Worm (Caenorhabditis elegans): Measurements from ENCODE around the gene F59A1.16.
A peak's percentile ranks its signal among the peaks of the same experiment; 100 is the strongest.

Gene F59A1.16

DNA sequence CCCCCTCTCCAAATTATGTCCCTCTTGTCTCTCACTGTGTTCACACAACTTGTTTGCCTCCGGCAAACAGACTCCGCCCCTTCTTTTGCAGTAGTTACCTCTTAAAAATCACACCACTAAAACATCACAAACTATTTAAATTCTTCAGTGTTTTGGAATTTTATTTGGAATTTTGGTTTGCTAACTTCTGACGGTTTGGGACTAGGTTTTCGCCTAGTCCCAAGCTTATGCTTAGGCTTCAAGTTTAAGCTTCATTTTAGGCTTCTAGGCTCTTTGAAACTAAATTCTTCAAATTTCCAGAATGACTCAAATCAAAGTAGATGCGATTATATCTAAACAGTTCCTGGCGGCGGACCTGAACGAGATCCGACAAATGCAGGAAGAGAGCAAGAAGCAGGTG lies 39.9 kb upstream of the F59A1.16 start, which contains the start of gene fat-5:
Gene fat-5 (plus strand): TSS at position 301 of the 400 bp plus-strand sequence.
- TF ChIP-seq hmg-1.1 (GFP tag; IDR thresholded peaks at IDR 0.05) = no peak
- TF ChIP-seq aha-1 (tag) = peak; percentile 41

DNA sequence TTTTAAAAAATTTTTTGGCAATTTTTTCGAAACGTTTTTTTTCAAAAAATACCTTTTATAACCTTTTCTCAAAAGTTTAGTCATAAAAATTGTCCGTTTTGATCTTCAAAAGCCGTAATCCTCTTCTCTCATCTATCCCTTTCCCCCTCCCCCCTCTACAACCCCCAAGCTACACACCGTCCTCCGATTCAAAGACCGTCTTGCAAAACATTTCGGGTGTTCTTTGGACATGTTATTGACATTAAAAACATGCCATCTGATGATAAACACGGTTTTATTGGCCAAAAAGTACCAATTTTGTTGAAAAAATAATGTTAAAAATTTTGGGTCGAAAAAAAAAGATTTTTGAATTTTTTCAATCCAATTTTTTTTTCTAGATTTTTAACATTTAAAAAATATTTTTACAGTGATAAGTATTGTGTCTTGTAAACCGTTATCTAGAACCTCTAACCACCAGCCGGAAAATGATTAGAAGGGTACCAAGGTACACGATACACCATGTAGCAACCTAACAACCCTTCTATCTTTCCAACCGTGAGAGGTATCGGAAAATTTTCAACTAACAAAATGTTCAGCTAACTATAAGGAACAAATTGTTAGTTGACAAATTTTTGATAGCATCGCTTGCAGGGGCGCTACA lies 38.5 kb upstream of the F59A1.16 start:
- TF ChIP-seq fos-1 (tag; optimal IDR thresholded peaks at IDR 0.05) = no peak
- TF ChIP-seq aha-1 (tag) = no peak
- no peak for TF ChIP-seq mxl-3 (GFP tag; optimal IDR thresholded peaks at IDR 0.05)
- peak; percentile 3 for TF ChIP-seq nhr-11 (tag; optimal IDR thresholded peaks at IDR 0.05)
- no peak for TF ChIP-seq lsy-2 (tag; optimal IDR thresholded peaks at IDR 0.05)
- no peak for TF ChIP-seq jun-1 (tag; optimal IDR thresholded peaks at IDR 0.05)
- TF ChIP-seq daf-12 (tag; optimal IDR thresholded peaks at IDR 0.05) = no peak
- no peak for TF ChIP-seq ceh-44 (GFP tag; IDR thresholded peaks at IDR 0.05)
- peak; percentile 36 for TF ChIP-seq nhr-28 (tag; optimal IDR thresholded peaks at IDR 0.05)
- no peak for TF ChIP-seq madf-5 (GFP tag; IDR thresholded peaks at IDR 0.05)
- no peak for TF ChIP-seq attf-4 (tag; optimal IDR thresholded peaks at IDR 0.05)
- peak; percentile 29 for TF ChIP-seq hlh-11 (tag; optimal IDR thresholded peaks at IDR 0.05)
- no peak for TF ChIP-seq daf-16 (GFP tag; optimal IDR thresholded peaks at IDR 0.05)
- TF ChIP-seq daf-16 (tag; optimal IDR thresholded peaks at IDR 0.05) = peak; percentile 91
- TF ChIP-seq pha-4 (GFP tag; IDR thresholded peaks at IDR 0.05) = no peak
- TF ChIP-seq pha-4 (tag; optimal IDR thresholded peaks at IDR 0.05) = no peak

DNA sequence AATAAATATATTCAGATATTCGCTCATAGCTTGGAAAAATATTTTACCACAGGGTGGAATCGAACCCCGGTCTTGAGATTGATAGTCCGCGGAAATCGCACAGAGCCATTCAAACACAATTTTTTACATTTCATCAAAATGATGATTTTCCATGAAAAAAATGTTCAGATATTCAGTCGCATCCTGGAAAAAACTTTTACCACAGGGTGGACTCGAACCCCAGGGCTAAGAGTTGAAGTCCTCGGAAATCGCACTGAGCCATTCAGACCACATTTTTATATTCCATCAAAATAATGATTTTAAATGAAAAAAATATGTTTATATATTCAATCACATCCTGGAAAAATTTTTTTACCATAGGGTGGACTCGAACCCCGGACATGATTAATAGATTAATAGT lies 37.8 kb upstream of the F59A1.16 start:
- TF ChIP-seq lin-38 (GFP tag; IDR thresholded peaks at IDR 0.05) = 0 out of 2 replicates have a peak, but pooled peaks have one; percentile 22
- TF ChIP-seq zip-11 (GFP tag; IDR thresholded peaks at IDR 0.05) = no peak
- no peak for TF ChIP-seq ceh-82 (tag; optimal IDR thresholded peaks at IDR 0.05)

DNA sequence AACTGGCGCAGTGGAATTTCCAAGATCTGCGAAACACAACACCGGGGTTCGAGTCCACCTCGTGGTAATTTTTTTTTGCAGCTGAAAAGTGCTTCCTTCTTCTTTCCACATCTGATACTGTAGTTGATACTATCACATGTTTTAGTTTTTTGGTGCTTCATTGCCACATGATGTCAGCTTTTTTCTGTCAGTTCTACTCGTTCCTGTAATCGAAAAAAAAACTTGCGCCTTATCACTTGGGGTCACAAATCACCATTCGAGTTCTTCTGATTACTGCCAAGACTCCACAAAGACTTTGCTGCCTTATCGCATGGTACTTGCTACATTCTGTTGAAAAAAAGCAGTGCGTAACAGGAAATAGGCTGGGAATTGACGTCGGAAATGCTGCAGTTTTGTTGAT lies 37.0 kb upstream of the F59A1.16 start:
- no peak for TF ChIP-seq arid-1 (GFP tag; conservative IDR thresholded peaks at IDR 0.05)
- no peak for TF ChIP-seq egl-27 (tag; optimal IDR thresholded peaks at IDR 0.05)
- peak; percentile 90 for TF ChIP-seq nhr-28 (tag; optimal IDR thresholded peaks at IDR 0.05)
- TF ChIP-seq ZK337.2 (GFP tag; IDR thresholded peaks at IDR 0.05) = no peak
- TF ChIP-seq zag-1 (tag; optimal IDR thresholded peaks at IDR 0.05) = no peak
- no peak for TF ChIP-seq T20F7.1 (GFP tag; optimal IDR thresholded peaks at IDR 0.05)
- TF ChIP-seq Y105C5A.15 (GFP tag; IDR thresholded peaks at IDR 0.05) = no peak
- no peak for TF ChIP-seq duxl-1 (tag; optimal IDR thresholded peaks at IDR 0.05; ENCODE audit: poor library complexity)
- peak; percentile 67 for TF ChIP-seq mdt-29 (GFP tag; IDR thresholded peaks at IDR 0.05)
- TF ChIP-seq lin-39 (tag; optimal IDR thresholded peaks at IDR 0.05) = no peak
- TF ChIP-seq nhr-42 (GFP tag; IDR thresholded peaks at IDR 0.05) = peak; percentile 53; the same call in 1 of the 2 replicates
- TF ChIP-seq aha-1 (tag) = peak; percentile 85
- peak; percentile 78 for TF ChIP-seq nhr-102 (tag; optimal IDR thresholded peaks at IDR 0.05)
- TF ChIP-seq skn-1 (tag; optimal IDR thresholded peaks at IDR 0.05) = no peak
- TF ChIP-seq dve-1 (tag; optimal IDR thresholded peaks at IDR 0.05; ENCODE audit: insufficient read depth) = peak; percentile 87
- peak; percentile 53 for TF ChIP-seq hlh-30 (tag; optimal IDR thresholded peaks at IDR 0.05; ENCODE audit: insufficient read depth)
- peak; percentile 98 for TF ChIP-seq pqm-1 (tag; optimal IDR thresholded peaks at IDR 0.05)
- TF ChIP-seq daf-8 (GFP tag; IDR thresholded peaks at IDR 0.05) = no peak
- TF ChIP-seq nhr-77 (tag; optimal IDR thresholded peaks at IDR 0.05) = peak; percentile 78
- no peak for TF ChIP-seq spr-3 (GFP tag; optimal IDR thresholded peaks at IDR 0.05)
- no peak for TF ChIP-seq D1046.2 (GFP tag; IDR thresholded peaks at IDR 0.05)
- no peak for TF ChIP-seq lim-7 (GFP tag; IDR thresholded peaks at IDR 0.05)
- 0 out of 2 replicates have a peak, but pooled peaks have one; percentile 52 for TF ChIP-seq pha-4 (GFP tag; IDR thresholded peaks at IDR 0.05)
- no peak for TF ChIP-seq pha-4 (tag; optimal IDR thresholded peaks at IDR 0.05)
- TF ChIP-seq dmd-9 (GFP tag; IDR thresholded peaks at IDR 0.05) = no peak
- no peak for TF ChIP-seq ceh-28 (tag; optimal IDR thresholded peaks at IDR 0.05)
- TF ChIP-seq zip-11 (GFP tag; IDR thresholded peaks at IDR 0.05) = no peak
- TF ChIP-seq nhr-10 (tag; optimal IDR thresholded peaks at IDR 0.05) = peak; percentile 58
- no peak for TF ChIP-seq nhr-237 (tag; optimal IDR thresholded peaks at IDR 0.05)
- TF ChIP-seq ceh-20 (GFP tag; IDR thresholded peaks at IDR 0.05) = peak; percentile 37; the same call in 1 of the 2 replicates
- peak; percentile 85 for TF ChIP-seq php-3 (GFP tag; IDR thresholded peaks at IDR 0.05)
- peak; percentile 70 for TF ChIP-seq nhr-48 (tag; optimal IDR thresholded peaks at IDR 0.05)
